Worm (Caenorhabditis elegans) whole organism, L4 larva: ENCODE data around the gene vps-18.

Source experiments
- aly-2 ChIP-seq: sonication (generic microtip); optimal IDR thresholded peaks from 2 replicates; lab custom pipeline; 2018; ENCODE audit warnings: missing biosample characterization, missing genetic modification characterization
- daf-12 ChIP-seq: fragments of 150-350 bp; optimal IDR thresholded peaks from 2 replicates; lab custom pipeline; 2014; ENCODE audit warnings: missing biosample characterization, missing genetic modification reagents, missing genetic modification characterization
- egl-43 ChIP-seq: fragments of 200-800 bp; sonication (Bioruptor generic); IDR thresholded peaks from 2 replicates; pipeline ENCODE4 v1.3.6; 2022; ENCODE audit warnings: missing genetic modification reagents, missing genetic modification characterization, missing compliant biosample characterization
- lir-3 ChIP-seq: sonication (generic microtip); optimal IDR thresholded peaks from 2 replicates; lab custom pipeline; 2016; ENCODE audit warnings: mild to moderate bottlenecking, missing genetic modification characterization, missing compliant biosample characterization
- nhr-25 ChIP-seq: sonication (generic microtip); optimal IDR thresholded peaks from 2 replicates; lab custom pipeline; 2017; ENCODE audit warnings: missing genetic modification characterization, mild to moderate bottlenecking, missing compliant biosample characterization, antibody characterized with exemption, moderate library complexity, borderline replicate concordance; ENCODE audit not compliant: insufficient read depth
- pha-4 ChIP-seq, 2 experiments: fragments of 150-350 bp in 1 of 2; fragments of 200-800 bp in 1 of 2; sonication (Bioruptor generic) in 1 of 2; IDR thresholded peaks in 1 of 2; optimal IDR thresholded peaks in 1 of 2; 2 replicates each; pipeline versions ENCODE4 v1.3.6 to Lab custom; 2014 to 2022; ENCODE audit warnings: missing genetic modification characterization in 2 of 2, missing genetic modification reagents in 2 of 2, missing biosample characterization in 1 of 2, missing compliant biosample characterization in 1 of 2
- unc-62 ChIP-seq, 3 experiments: fragments of 150-350 bp in 1 of 3; sonication (generic microtip); optimal IDR thresholded peaks in 2 of 3; peaks in 1 of 3; 1 replicate in 1 of 3; 2 replicates in 2 of 3; lab custom pipeline; 2014 to 2017; ENCODE audit warnings: missing biosample characterization in 3 of 3, missing genetic modification characterization in 3 of 3, missing genetic modification reagents in 3 of 3, missing genotype in 1 of 3
- zag-1 ChIP-seq: fragments of 150-350 bp; optimal IDR thresholded peaks from 2 replicates; lab custom pipeline; 2014; ENCODE audit warnings: missing biosample characterization, missing genetic modification characterization
- zip-11 ChIP-seq: fragments of 200-800 bp; sonication (Bioruptor generic); IDR thresholded peaks from 2 replicates; pipeline ENCODE4 v1.3.6; 2022; ENCODE audit warnings: missing genetic modification characterization, missing compliant biosample characterization

ce11 chrII:4478303-4478702, 17.4 kb downstream of the vps-18 start, which contains the start of gene T05C1.1:
- TF ChIP-seq pha-4 (GFP tag; IDR thresholded peaks at IDR 0.05; lab: Robert Waterston, UW) (no peak), pha-4 (tag; optimal IDR thresholded peaks at IDR 0.05; lab: Kevin White, UChicago) (no peak), aly-2 (tag; lab: Kevin White, UChicago) (no peak), egl-43 (GFP tag; lab: Robert Waterston, UW) (no peak), nhr-25 (tag; lab: Kevin White, UChicago) (no peak), zag-1 (tag; lab: Kevin White, UChicago) (no peak), lir-3 (no peak), zip-11 (GFP tag; lab: Robert Waterston, UW) (no peak), unc-62 (GFP tag; optimal IDR thresholded peaks at IDR 0.05 in 1 of 2; lab: Kevin White, UChicago) (no peak), unc-62 (tag; optimal IDR thresholded peaks at IDR 0.05; lab: Kevin White, UChicago) (no peak), daf-12 (tag; lab: Kevin White, UChicago) (no peak)
